Fruit fly (Drosophila melanogaster): Measurements from ENCODE around the gene TfIIEalpha.

- no peak for TF ChIP-seq CG8478 (optimal IDR thresholded peaks at IDR 0.05)
- no peak for TF ChIP-seq CTCF (optimal IDR thresholded peaks at IDR 0.05)
Observed at dm6 chr3L:11712839-11713238, 31.0 kb downstream of the TfIIEalpha start.

Data from S2 (cell line).